Worm (Caenorhabditis elegans) whole organism, L3 larva: Measurements from ENCODE around the gene trx-5.

ENCODE experiments used
- R02D3.7 ChIP-seq: fragments of 150-350 bp; optimal IDR thresholded peaks from 2 replicates; lab custom pipeline; 2014; ENCODE audit warnings: missing biosample characterization, missing genetic modification characterization
- ZK546.5 ChIP-seq: sonication (generic microtip); optimal IDR thresholded peaks from 2 replicates; lab custom pipeline; 2017; ENCODE audit warnings: missing biosample characterization, missing genetic modification characterization
- aly-2 ChIP-seq: fragments of 150-350 bp; optimal IDR thresholded peaks from 2 replicates; lab custom pipeline; 2014; ENCODE audit warnings: missing biosample characterization, missing genetic modification characterization
- ama-1 ChIP-seq: fragments of 150-350 bp; optimal IDR thresholded peaks from 2 replicates; lab custom pipeline; 2018
- ceh-16 ChIP-seq: sonication (generic microtip); optimal IDR thresholded peaks from 2 replicates; lab custom pipeline; 2017; ENCODE audit warnings: missing biosample characterization, missing genetic modification characterization
- ceh-28 ChIP-seq: fragments of 150-350 bp; optimal IDR thresholded peaks from 2 replicates; lab custom pipeline; 2014; ENCODE audit warnings: missing biosample characterization, missing genetic modification reagents, missing genetic modification characterization
- ceh-82 ChIP-seq: fragments of 150-350 bp; optimal IDR thresholded peaks from 2 replicates; lab custom pipeline; 2014; ENCODE audit warnings: missing biosample characterization, missing genetic modification characterization
- ceh-9 ChIP-seq: sonication (generic microtip); optimal IDR thresholded peaks from 2 replicates; lab custom pipeline; 2018; ENCODE audit warnings: missing biosample characterization, missing genetic modification characterization
- egl-27 ChIP-seq: sonication (generic microtip); optimal IDR thresholded peaks from 4 replicates; lab custom pipeline; 2017; ENCODE audit warnings: missing biosample characterization, missing genetic modification reagents, missing genetic modification characterization
- egl-5 ChIP-seq: fragments of 150-350 bp; optimal IDR thresholded peaks from 2 replicates; lab custom pipeline; 2017; ENCODE audit warnings: missing biosample characterization, missing genetic modification reagents, missing genetic modification characterization, inconsistent platforms
- elt-3 ChIP-seq, 3 experiments: fragments of 150-350 bp in 1 of 3; sonication (generic microtip) in 2 of 3; optimal IDR thresholded peaks; 2 replicates in 2 of 3; 4 replicates in 1 of 3; lab custom pipeline; 2014 to 2017; ENCODE audit warnings: missing biosample characterization in 3 of 3, missing genetic modification characterization in 3 of 3
- fkh-10 ChIP-seq: sonication (generic microtip); optimal IDR thresholded peaks from 2 replicates; lab custom pipeline; 2017; ENCODE audit warnings: missing biosample characterization, missing genetic modification reagents, missing genetic modification characterization
- fkh-2 ChIP-seq: fragments of 150-350 bp; optimal IDR thresholded peaks from 2 replicates; lab custom pipeline; 2014; ENCODE audit warnings: missing biosample characterization, missing genetic modification reagents, missing genetic modification characterization
- fos-1 ChIP-seq: fragments of 150-350 bp; optimal IDR thresholded peaks from 2 replicates; lab custom pipeline; 2014; ENCODE audit warnings: missing biosample characterization, missing genetic modification characterization
- hmg-11 ChIP-seq: sonication (generic microtip); optimal IDR thresholded peaks from 2 replicates; lab custom pipeline; 2016; ENCODE audit warnings: missing genetic modification characterization, missing compliant biosample characterization
- jun-1 ChIP-seq: fragments of 150-350 bp; optimal IDR thresholded peaks from 2 replicates; lab custom pipeline; 2014; ENCODE audit warnings: missing biosample characterization, missing genetic modification reagents, missing genetic modification characterization
- lin-15B ChIP-seq: fragments of 150-350 bp; optimal IDR thresholded peaks from 2 replicates; lab custom pipeline; 2014; ENCODE audit warnings: missing biosample characterization, missing genetic modification characterization
- lin-39 ChIP-seq: fragments of 150-350 bp; optimal IDR thresholded peaks from 2 replicates; lab custom pipeline; 2018; ENCODE audit warnings: missing biosample characterization, missing genetic modification reagents, missing genetic modification characterization
- lsy-12 ChIP-seq: sonication (generic microtip); optimal IDR thresholded peaks from 2 replicates; lab custom pipeline; 2016; ENCODE audit warnings: mild to moderate bottlenecking, missing genetic modification characterization, missing compliant biosample characterization
- mdl-1 ChIP-seq: fragments of 150-350 bp; optimal IDR thresholded peaks from 2 replicates; lab custom pipeline; 2014; ENCODE audit warnings: missing biosample characterization, missing genetic modification characterization
- mml-1 ChIP-seq: fragments of 150-350 bp; sonication (generic microtip); optimal IDR thresholded peaks from 3 replicates; lab custom pipeline; 2014; ENCODE audit warnings: missing biosample characterization, missing genetic modification characterization
- nfya-1 ChIP-seq: sonication (generic microtip); optimal IDR thresholded peaks from 2 replicates; lab custom pipeline; 2017; ENCODE audit warnings: missing genetic modification characterization, mild to moderate bottlenecking, missing compliant biosample characterization, antibody characterized with exemption, moderate library complexity; ENCODE audit not compliant: insufficient read depth
- nhr-11 ChIP-seq: fragments of 150-350 bp; optimal IDR thresholded peaks from 2 replicates; lab custom pipeline; 2014; ENCODE audit warnings: missing biosample characterization, missing genetic modification characterization
- nhr-23 ChIP-seq: fragments of 150-350 bp; optimal IDR thresholded peaks from 2 replicates; lab custom pipeline; 2014; ENCODE audit warnings: missing biosample characterization, missing genetic modification reagents, missing genetic modification characterization
- nhr-237 ChIP-seq: fragments of 150-350 bp; optimal IDR thresholded peaks from 2 replicates; lab custom pipeline; 2014; ENCODE audit warnings: missing biosample characterization, missing genetic modification characterization
- nhr-28 ChIP-seq: fragments of 150-350 bp; optimal IDR thresholded peaks from 2 replicates; lab custom pipeline; 2014; ENCODE audit warnings: missing biosample characterization, missing genetic modification characterization
- nhr-43 ChIP-seq: sonication (generic microtip); optimal IDR thresholded peaks from 2 replicates; lab custom pipeline; 2016; ENCODE audit warnings: mild to moderate bottlenecking, missing genetic modification characterization, missing compliant biosample characterization; ENCODE audit not compliant: poor library complexity, severe bottlenecking
- nhr-67 ChIP-seq: fragments of 150-350 bp; optimal IDR thresholded peaks from 2 replicates; lab custom pipeline; 2014; ENCODE audit warnings: missing biosample characterization, missing genetic modification characterization
- nhr-76 ChIP-seq: fragments of 150-350 bp; sonication (generic microtip); optimal IDR thresholded peaks from 5 replicates; lab custom pipeline; 2014; ENCODE audit warnings: missing biosample characterization, missing genetic modification characterization
- pha-4 ChIP-seq: fragments of 150-350 bp; optimal IDR thresholded peaks from 2 replicates; lab custom pipeline; 2014; ENCODE audit warnings: missing biosample characterization, missing genetic modification reagents, missing genetic modification characterization
- pqm-1 ChIP-seq: fragments of 150-350 bp; optimal IDR thresholded peaks from 2 replicates; lab custom pipeline; 2017; ENCODE audit warnings: missing biosample characterization, missing genetic modification characterization, inconsistent platforms
- sea-2 ChIP-seq: fragments of 150-350 bp; sonication (generic microtip); optimal IDR thresholded peaks from 4 replicates; lab custom pipeline; 2014; ENCODE audit warnings: missing biosample characterization, missing genetic modification reagents, missing genetic modification characterization
- skn-1 ChIP-seq: fragments of 150-350 bp; optimal IDR thresholded peaks from 2 replicates; lab custom pipeline; 2014; ENCODE audit warnings: missing biosample characterization, missing genetic modification characterization
- snpc-4 ChIP-seq: fragments of 150-350 bp; optimal IDR thresholded peaks from 2 replicates; lab custom pipeline; 2014; ENCODE audit warnings: missing biosample characterization, missing genetic modification characterization
- unc-39 ChIP-seq: sonication (generic microtip); optimal IDR thresholded peaks from 4 replicates; lab custom pipeline; 2017; ENCODE audit warnings: missing biosample characterization, missing genetic modification characterization
- unc-62 ChIP-seq: fragments of 150-350 bp; sonication (generic microtip); optimal IDR thresholded peaks from 4 replicates; lab custom pipeline; 2014; ENCODE audit warnings: missing biosample characterization, missing genetic modification reagents, missing genetic modification characterization
- zag-1 ChIP-seq: fragments of 150-350 bp; optimal IDR thresholded peaks from 2 replicates; lab custom pipeline; 2014; ENCODE audit warnings: missing biosample characterization, missing genetic modification characterization
- ztf-11 ChIP-seq: fragments of 150-350 bp; optimal IDR thresholded peaks from 2 replicates; lab custom pipeline; 2014; ENCODE audit warnings: missing biosample characterization, missing genetic modification characterization
- ztf-4 ChIP-seq: fragments of 150-350 bp; optimal IDR thresholded peaks from 2 replicates; lab custom pipeline; 2014; ENCODE audit warnings: missing biosample characterization, missing genetic modification characterization

Gene trx-5

ce11 chrV:1574599-1574998 is 40.4 kb upstream of the trx-5 start:
- TF ChIP-seq nhr-43 (tag; lab: Kevin White, UChicago) (no peak), egl-27 (no peak), mml-1 (tag; lab: Kevin White, UChicago) (no peak), jun-1 (tag; lab: Kevin White, UChicago) (no peak), lin-15B (tag; lab: Kevin White, UChicago) (no peak), lin-39 (tag; lab: Kevin White, UChicago) (no peak), ztf-11 (tag; lab: Kevin White, UChicago) (no peak)

ce11 chrV:1572585-1572984 is 38.4 kb upstream of the trx-5 start:
- TF ChIP-seq egl-27 (no peak), unc-62 (GFP tag; lab: Kevin White, UChicago) (no peak), nhr-237 (no peak), lsy-12 (tag; lab: Kevin White, UChicago) (no peak), unc-39 (no peak), elt-3 (tag; optimal IDR thresholded peaks at IDR 0.05; lab: Kevin White, UChicago) (no peak)
- TF ChIP-seq, all 47 proteins: peak for 0

- TF ChIP-seq ceh-9 (tag; lab: Kevin White, UChicago) (no peak), fkh-2 (tag; lab: Kevin White, UChicago) (no peak), lin-39 (tag; lab: Kevin White, UChicago) (no peak), aly-2 (tag; lab: Kevin White, UChicago) (no peak), hmg-11 (tag; lab: Kevin White, UChicago) (no peak), nhr-237 (no peak), elt-3 (tag; optimal IDR thresholded peaks at IDR 0.05; lab: Kevin White, UChicago) (no peak), ceh-28 (no peak), zag-1 (no peak), lsy-12 (tag; lab: Kevin White, UChicago) (no peak), R02D3.7 (no peak), sea-2 (GFP tag; lab: Kevin White, UChicago) (no peak), nhr-11 (tag; lab: Kevin White, UChicago) (no peak), fkh-10 (GFP tag; lab: Kevin White, UChicago) (no peak)
These were observed 36.5 kb upstream of the trx-5 start for ce11 chrV:1570679-1571078.

ce11 chrV:1569750-1570419 is 35.7 kb upstream of the trx-5 start:
- no peak for TF ChIP-seq mml-1 (tag; lab: Kevin White, UChicago)
- no peak for TF ChIP-seq ZK546.5
- TF ChIP-seq egl-5 (tag; lab: Kevin White, UChicago) = no peak
- no peak for TF ChIP-seq ztf-11 (tag; lab: Kevin White, UChicago)
- peak; percentile 21 for TF ChIP-seq pha-4 (tag; lab: Kevin White, UChicago)

- no peak for TF ChIP-seq R02D3.7
- no peak for TF ChIP-seq nhr-23
- TF ChIP-seq ama-1 = no peak
- no peak for TF ChIP-seq elt-3 (tag; optimal IDR thresholded peaks at IDR 0.05; lab: Kevin White, UChicago)
- no peak for TF ChIP-seq lin-15B (tag; lab: Kevin White, UChicago)
- no peak for TF ChIP-seq egl-5 (tag; lab: Kevin White, UChicago)
- no peak for TF ChIP-seq jun-1 (tag; lab: Kevin White, UChicago)
- no peak for TF ChIP-seq nhr-67 (tag; lab: Kevin White, UChicago)
- TF ChIP-seq nhr-28 (tag; lab: Kevin White, UChicago) = no peak
- no peak for TF ChIP-seq ceh-9 (tag; lab: Kevin White, UChicago)
- no peak for TF ChIP-seq ztf-4
- TF ChIP-seq snpc-4 (tag; lab: Kevin White, UChicago) = no peak
- no peak for TF ChIP-seq mdl-1
These were observed 32.6 kb upstream of the trx-5 start, which contains the start of gene cdc-25.2 for ce11 chrV:1566776-1567175. TSS of gene cdc-25.2 (plus strand) at chrV:1567076.

ce11 chrV:1558113-1558512 is 23.9 kb upstream of the trx-5 start:
- no peak for TF ChIP-seq ceh-16
- TF ChIP-seq nfya-1 (tag; lab: Kevin White, UChicago) = no peak
- TF ChIP-seq ceh-9 (tag; lab: Kevin White, UChicago) = no peak
- TF ChIP-seq lin-39 (tag; lab: Kevin White, UChicago) = no peak
- TF ChIP-seq egl-27 = no peak
- TF ChIP-seq lin-15B (tag; lab: Kevin White, UChicago) = no peak
- peak; percentile 67 for TF ChIP-seq pqm-1 (tag; lab: Kevin White, UChicago)
- TF ChIP-seq fos-1 (tag; lab: Kevin White, UChicago) = no peak
- TF ChIP-seq unc-39 = no peak
- TF ChIP-seq skn-1 (tag; lab: Kevin White, UChicago) = no peak
- TF ChIP-seq nhr-76 = no peak
- no peak for TF ChIP-seq ceh-82
- TF ChIP-seq nhr-23 = no peak
- TF ChIP-seq pha-4 (tag; lab: Kevin White, UChicago) = peak; percentile 13
